Fruit fly (Drosophila melanogaster): ENCODE results near the gene pb.

Gene pb

DNA sequence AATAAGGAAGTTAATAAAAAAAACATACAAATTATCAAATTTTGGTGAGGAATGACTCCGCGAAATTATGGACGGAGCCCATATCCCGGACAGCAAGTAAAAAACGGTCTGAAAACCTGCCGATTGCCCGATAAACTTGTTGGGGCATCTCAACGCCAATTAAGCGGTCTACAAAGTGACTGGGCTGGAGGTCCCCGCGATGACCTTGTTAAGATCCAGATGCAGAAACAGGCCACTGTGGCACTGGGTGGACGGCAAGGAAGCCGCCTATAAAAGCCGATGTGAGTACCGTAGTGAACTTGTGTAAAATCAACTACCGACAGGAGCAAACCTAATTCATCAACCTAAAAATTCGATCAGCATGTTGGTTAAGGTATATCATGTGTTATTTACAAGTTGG, 57.7 kb downstream of the pb start, which contains the start of gene Edg84A:
TSS of gene Edg84A (plus strand) at position 301 of the 400 bp plus-strand sequence.
- TF ChIP-seq CG9705 (GFP tag; optimal IDR thresholded peaks at IDR 0.05) (no peak), usp (GFP tag; optimal IDR thresholded peaks at IDR 0.05) (no peak), sv (GFP tag; optimal IDR thresholded peaks at IDR 0.05) (no peak), dmrt93B (GFP tag; optimal IDR thresholded peaks at IDR 0.05) (no peak), h (GFP tag; optimal IDR thresholded peaks at IDR 0.05) (no peak), Jra (GFP tag; optimal IDR thresholded peaks at IDR 0.05) (no peak), Dif (GFP tag; optimal IDR thresholded peaks at IDR 0.05; ENCODE audit: partially characterized antibody) (no peak), Dfd (GFP tag; optimal IDR thresholded peaks at IDR 0.05) (no peak), Vsx2 (GFP tag; optimal IDR thresholded peaks at IDR 0.05; ENCODE audit: partially characterized antibody) (no peak), HLH106 (tag; optimal IDR thresholded peaks at IDR 0.05) (no peak), OdsH (GFP tag; optimal IDR thresholded peaks at IDR 0.05) (no peak), woc (GFP tag; optimal IDR thresholded peaks at IDR 0.05) (no peak), CG32264 (GFP tag; optimal IDR thresholded peaks at IDR 0.05) (no peak), foxo (GFP tag; optimal IDR thresholded peaks at IDR 0.05) (no peak), br (GFP tag; optimal IDR thresholded peaks at IDR 0.05) (no peak), tai (GFP tag; optimal IDR thresholded peaks at IDR 0.05) (no peak), Hr83 (GFP tag; optimal IDR thresholded peaks at IDR 0.05; ENCODE audit: poor library complexity, severe bottlenecking) (no peak), GATAd (GFP tag; optimal IDR thresholded peaks at IDR 0.05) (no peak)

DNA sequence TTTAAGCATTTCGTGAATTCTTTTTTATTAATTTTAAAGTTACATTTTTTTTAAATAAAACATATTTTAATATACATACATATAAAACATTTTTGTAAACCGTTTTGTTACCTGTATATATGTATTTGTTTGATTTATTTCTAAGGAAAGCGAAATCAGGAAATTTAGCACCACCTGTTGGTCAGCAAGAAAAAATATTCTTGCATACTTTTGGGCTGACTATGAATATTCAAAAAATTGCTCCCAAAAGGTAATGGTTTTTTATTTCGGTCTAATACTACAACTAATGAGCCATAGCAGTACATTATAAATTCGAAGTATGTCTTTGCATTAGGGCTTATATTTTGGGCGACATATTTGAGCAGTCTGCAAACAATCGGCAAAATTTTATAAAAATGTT, 58.2 kb downstream of the pb start:
- TF ChIP-seq Hnf4 (GFP tag; optimal IDR thresholded peaks at IDR 0.05) (no peak), Myc (optimal IDR thresholded peaks at IDR 0.05) (peak; percentile 15)

DNA sequence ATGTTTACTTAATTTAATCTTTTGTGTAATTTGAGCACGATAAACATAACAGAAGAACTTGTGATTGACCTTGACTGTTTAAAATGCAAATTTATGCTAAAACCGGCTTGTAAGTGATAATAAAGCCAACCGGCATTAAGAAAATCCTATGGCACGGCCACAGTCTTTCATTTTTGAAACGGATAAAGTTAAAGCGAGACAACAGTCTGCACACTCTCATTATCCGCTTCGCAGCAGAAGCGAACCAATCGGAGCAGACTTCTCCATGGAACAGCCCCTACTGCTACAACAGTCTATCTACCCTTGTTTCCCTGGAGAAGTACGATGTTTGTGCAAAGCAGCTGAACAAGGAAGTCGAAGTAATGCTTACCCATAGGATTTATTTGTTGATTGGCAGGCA, 58.7 kb downstream of the pb start:
- TF ChIP-seq Abd-B (GFP tag; optimal IDR thresholded peaks at IDR 0.05) (no peak), dl (GFP tag; optimal IDR thresholded peaks at IDR 0.05; ENCODE audit: insufficient read depth in 1 of 2, partially characterized antibody in 2 of 2) (no peak), Hr78 (GFP tag; optimal IDR thresholded peaks at IDR 0.05) (no peak), foxo (GFP tag; optimal IDR thresholded peaks at IDR 0.05) (no peak), Rel (GFP tag; optimal IDR thresholded peaks at IDR 0.05) (no peak), Rel (tag; optimal IDR thresholded peaks at IDR 0.05) (no peak), psq (GFP tag; optimal IDR thresholded peaks at IDR 0.05) (no peak), sv (GFP tag; optimal IDR thresholded peaks at IDR 0.05) (no peak), pan (optimal IDR thresholded peaks at IDR 0.05) (no peak), GATAd (GFP tag; optimal IDR thresholded peaks at IDR 0.05) (no peak), lola (GFP tag; optimal IDR thresholded peaks at IDR 0.05) (no peak), brk (GFP tag; optimal IDR thresholded peaks at IDR 0.05) (no peak), CrebA (GFP tag; optimal IDR thresholded peaks at IDR 0.05; ENCODE audit: borderline replicate concordance) (no peak), HLH106 (tag; optimal IDR thresholded peaks at IDR 0.05) (no peak), woc (GFP tag; optimal IDR thresholded peaks at IDR 0.05) (no peak), OdsH (GFP tag; optimal IDR thresholded peaks at IDR 0.05) (no peak), Hr83 (GFP tag; optimal IDR thresholded peaks at IDR 0.05; ENCODE audit: poor library complexity, severe bottlenecking) (no peak), h (GFP tag; optimal IDR thresholded peaks at IDR 0.05) (no peak), Myc (optimal IDR thresholded peaks at IDR 0.05) (no peak)

DNA sequence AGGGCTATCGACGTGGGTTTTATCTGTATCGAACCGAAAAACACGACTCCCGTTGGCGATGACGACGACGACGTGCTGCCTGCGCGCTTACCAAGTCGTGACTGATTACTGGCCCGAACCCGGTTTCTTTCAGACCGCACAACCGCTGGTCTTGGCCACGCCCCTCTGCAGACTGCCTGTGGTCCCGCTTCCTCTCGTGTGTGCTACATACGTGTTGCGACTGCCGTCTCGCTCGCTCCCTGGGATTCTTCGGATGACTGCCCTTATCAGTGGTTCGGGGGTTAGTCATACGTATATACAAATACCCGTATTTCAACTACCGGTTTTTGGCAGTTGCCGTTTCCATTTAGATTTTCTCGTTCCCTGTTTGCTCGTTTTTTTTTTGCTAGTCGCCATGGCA, 63.4 kb downstream of the pb start, which contains the start of gene lab:
TSS of gene lab (minus strand) at position 111 of the 400 bp plus-strand sequence.
- peak; percentile 61 for TF ChIP-seq Jra (GFP tag; optimal IDR thresholded peaks at IDR 0.05)
- no peak for TF ChIP-seq dmrt93B (GFP tag; optimal IDR thresholded peaks at IDR 0.05)
- TF ChIP-seq Myc (optimal IDR thresholded peaks at IDR 0.05) = no peak
- peak; percentile 44 to 52 for TF ChIP-seq dl (GFP tag; optimal IDR thresholded peaks at IDR 0.05; ENCODE audit: insufficient read depth in 1 of 2, partially characterized antibody in 2 of 2)
- no peak for TF ChIP-seq CG32264 (GFP tag; optimal IDR thresholded peaks at IDR 0.05)
- no peak for TF ChIP-seq CrebA (GFP tag; optimal IDR thresholded peaks at IDR 0.05; ENCODE audit: borderline replicate concordance)
- no peak for TF ChIP-seq Rel (GFP tag; optimal IDR thresholded peaks at IDR 0.05)
- no peak for TF ChIP-seq Rel (tag; optimal IDR thresholded peaks at IDR 0.05)
- no peak for TF ChIP-seq Abd-B (GFP tag; optimal IDR thresholded peaks at IDR 0.05)
- peak; percentile 78 for TF ChIP-seq Vsx2 (GFP tag; optimal IDR thresholded peaks at IDR 0.05; ENCODE audit: partially characterized antibody)
- no peak for TF ChIP-seq jim (GFP tag; optimal IDR thresholded peaks at IDR 0.05)
- TF ChIP-seq Dif (GFP tag; optimal IDR thresholded peaks at IDR 0.05; ENCODE audit: partially characterized antibody) = peak; percentile 84
- TF ChIP-seq Dfd (GFP tag; optimal IDR thresholded peaks at IDR 0.05) = no peak
- TF ChIP-seq N (GFP tag; optimal IDR thresholded peaks at IDR 0.05) = no peak
- peak; percentile 73 for TF ChIP-seq GATAd (GFP tag; optimal IDR thresholded peaks at IDR 0.05)
